Worm (Caenorhabditis elegans): ENCODE data around the gene C55B6.4.

Gene C55B6.4

DNA sequence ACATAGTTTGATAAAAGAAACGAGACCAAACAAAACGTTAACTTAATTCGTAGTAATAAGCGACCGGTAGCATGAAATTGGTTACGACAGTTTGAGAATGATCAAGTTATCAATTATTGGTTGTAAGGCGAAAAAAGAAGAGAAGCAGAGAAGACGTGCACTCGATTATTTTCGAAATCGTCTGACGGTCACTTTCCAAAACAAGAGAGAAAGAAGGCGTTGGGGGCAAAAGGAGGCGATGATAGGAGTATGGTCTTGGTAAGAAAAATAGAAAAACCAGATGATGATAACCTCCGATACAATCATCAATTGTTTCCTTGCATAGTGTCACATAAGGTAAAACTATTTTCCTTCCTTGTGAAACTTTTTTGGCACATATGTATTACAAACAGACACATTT is 30.0 kb downstream of the C55B6.4 start:
- no peak for TF ChIP-seq pqm-1 (tag; optimal IDR thresholded peaks at IDR 0.05)
- peak; percentile 46 for TF ChIP-seq nhr-23 (tag; optimal IDR thresholded peaks at IDR 0.05)

DNA sequence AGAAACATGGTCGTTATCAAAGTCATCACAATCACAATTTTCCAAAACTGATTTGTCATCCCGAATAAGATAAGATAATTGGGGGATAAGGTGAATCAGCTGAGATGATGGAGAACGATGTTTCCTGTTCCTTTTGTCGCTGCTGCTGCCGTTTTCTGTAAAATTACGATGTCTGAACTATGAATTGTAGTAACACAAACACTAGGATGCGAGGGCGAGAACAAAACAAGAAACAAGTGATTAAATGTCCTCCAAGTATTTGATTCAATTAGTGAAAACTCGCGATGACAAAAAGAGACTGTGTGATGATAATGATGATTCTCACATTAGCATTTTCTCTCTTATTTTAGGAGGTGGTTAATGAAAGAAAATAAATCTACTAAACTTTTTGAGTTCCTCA is 31.6 kb downstream of the C55B6.4 start, which contains the start of gene C54D1.7:
Gene C54D1.7 (minus strand): TSS at position 157 of the 400 bp plus-strand sequence.
- TF ChIP-seq elt-3 (tag; optimal IDR thresholded peaks at IDR 0.05) (peak in 2 of 3 experiments; percentile 47 to 57), daf-12 (tag; optimal IDR thresholded peaks at IDR 0.05) (no peak)

ce11 chrX:7153460-7153859 is 34.0 kb downstream of the C55B6.4 start:
- TF ChIP-seq egl-5 (tag; optimal IDR thresholded peaks at IDR 0.05) (peak; percentile 25), lsy-12 (tag; optimal IDR thresholded peaks at IDR 0.05) (no peak), unc-39 (tag; optimal IDR thresholded peaks at IDR 0.05) (no peak), nhr-28 (tag; optimal IDR thresholded peaks at IDR 0.05) (no peak)

- TF ChIP-seq fkh-2 (tag; optimal IDR thresholded peaks at IDR 0.05): no peak
- no peak for TF ChIP-seq daf-12 (tag; optimal IDR thresholded peaks at IDR 0.05)
- TF ChIP-seq nhr-12 (tag; optimal IDR thresholded peaks at IDR 0.05): no peak
- TF ChIP-seq snpc-4 (tag; optimal IDR thresholded peaks at IDR 0.05): no peak
Observed at ce11 chrX:7151976-7152528, 35.5 kb downstream of the C55B6.4 start.

ce11 chrX:7151189-7151857 is 36.2 kb downstream of the C55B6.4 start, which contains the start of gene lam-2:
lam-2 (minus strand) TSS chrX:7151239.
- no peak for TF ChIP-seq fos-1 (tag; optimal IDR thresholded peaks at IDR 0.05)
- TF ChIP-seq elt-2 (tag; optimal IDR thresholded peaks at IDR 0.05): no peak
- TF ChIP-seq pha-4 (tag; optimal IDR thresholded peaks at IDR 0.05): peak; percentile 8
- no peak for TF ChIP-seq skn-1 (tag; optimal IDR thresholded peaks at IDR 0.05)
- TF ChIP-seq jun-1 (tag; optimal IDR thresholded peaks at IDR 0.05): no peak

DNA sequence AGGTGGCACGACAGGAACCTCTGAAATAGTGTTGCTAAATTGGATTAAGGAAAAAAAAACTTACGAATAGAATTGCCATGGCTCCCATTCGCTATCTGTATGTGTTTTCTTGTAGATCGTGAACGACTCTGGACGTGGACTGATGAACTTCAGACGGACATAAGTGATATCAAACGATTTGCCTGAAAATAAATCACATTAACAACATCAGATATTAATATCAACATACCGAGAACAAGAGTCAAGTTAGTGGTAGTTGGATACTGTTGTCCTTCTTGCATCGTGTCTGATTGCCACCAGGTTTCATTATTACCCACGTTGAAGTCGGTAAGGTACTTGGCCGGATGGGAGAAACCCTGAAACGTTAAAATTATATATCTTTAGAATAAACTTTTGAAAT is 37.8 kb downstream of the C55B6.4 start:
- TF ChIP-seq lin-15B (tag; optimal IDR thresholded peaks at IDR 0.05) (no peak), unc-39 (tag; optimal IDR thresholded peaks at IDR 0.05) (no peak), fkh-2 (tag; optimal IDR thresholded peaks at IDR 0.05) (no peak), nhr-76 (tag; optimal IDR thresholded peaks at IDR 0.05) (no peak), elt-1 (tag; optimal IDR thresholded peaks at IDR 0.05) (no peak), egl-5 (tag; optimal IDR thresholded peaks at IDR 0.05) (no peak), pha-4 (tag; optimal IDR thresholded peaks at IDR 0.05) (no peak), nhr-11 (tag; optimal IDR thresholded peaks at IDR 0.05) (no peak), lin-39 (tag; optimal IDR thresholded peaks at IDR 0.05) (no peak), tbx-2 (tag; optimal IDR thresholded peaks at IDR 0.05) (no peak), elt-3 (tag; optimal IDR thresholded peaks at IDR 0.05) (no peak), jun-1 (tag; optimal IDR thresholded peaks at IDR 0.05) (no peak)

DNA sequence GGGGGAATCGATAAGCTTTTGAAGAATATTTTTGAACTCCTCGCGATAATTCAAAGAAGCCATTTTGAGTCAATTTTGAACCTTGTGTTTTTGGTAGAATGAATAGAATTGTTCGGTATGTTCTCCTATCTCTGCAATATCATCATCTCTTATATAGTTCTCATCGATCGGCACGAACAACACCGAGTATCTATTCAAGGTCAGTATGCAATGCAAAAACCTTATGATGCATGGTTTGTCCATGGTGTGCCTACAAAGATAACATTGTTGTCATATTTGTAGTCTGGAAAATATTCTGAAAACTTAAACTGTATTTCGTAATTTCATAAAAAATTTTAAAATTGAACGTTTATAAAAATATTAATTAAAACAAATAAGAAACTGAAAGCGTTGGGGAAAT is 44.0 kb downstream of the C55B6.4 start, which contains the start of gene alh-10:
Gene alh-10 (minus strand): TSS at position 127 of the 400 bp plus-strand sequence.
- TF ChIP-seq nhr-25 (tag; optimal IDR thresholded peaks at IDR 0.05): peak; percentile 62
- TF ChIP-seq fos-1 (tag; optimal IDR thresholded peaks at IDR 0.05): no peak
- TF ChIP-seq fkh-10 (GFP tag; optimal IDR thresholded peaks at IDR 0.05): no peak
- peak; percentile 22 for TF ChIP-seq pqm-1 (tag; optimal IDR thresholded peaks at IDR 0.05)
- no peak for TF ChIP-seq nhr-237 (tag; optimal IDR thresholded peaks at IDR 0.05)

- TF ChIP-seq nhr-43 (tag; optimal IDR thresholded peaks at IDR 0.05; ENCODE audit: poor library complexity, severe bottlenecking): no peak
- peak; percentile 16 for TF ChIP-seq elt-2 (tag; optimal IDR thresholded peaks at IDR 0.05)
Observed at ce11 chrX:7140682-7141254, 46.7 kb downstream of the C55B6.4 start.
